Fruit fly (Drosophila melanogaster) whole organism, embryonic: ENCODE measurements around the gene Hpd.

ENCODE experiments used
- Atf-2 ChIP-seq: fragments of 200-800 bp; sonication (Bioruptor generic); optimal IDR thresholded peaks from 2 replicates; lab custom pipeline; 2016; ENCODE audit warnings: missing biosample characterization, missing genetic modification characterization
- Bdp1 ChIP-seq: fragments of 200-800 bp; sonication (Bioruptor generic); optimal IDR thresholded peaks from 3 replicates; lab custom pipeline; 2016; ENCODE audit warnings: missing biosample characterization, missing genetic modification characterization
- Bgb ChIP-seq: fragments of 200-800 bp; sonication (Bioruptor generic); IDR thresholded peaks from 2 replicates; pipeline ENCODE4 v1.3.6; 2022; ENCODE audit warnings: missing biosample characterization, missing genetic modification characterization; ENCODE audit not compliant: partially characterized antibody
- CG10267 ChIP-seq: fragments of 200-800 bp; sonication (Bioruptor generic); optimal IDR thresholded peaks from 2 replicates; lab custom pipeline; 2018; ENCODE audit warnings: missing biosample characterization, mild to moderate bottlenecking, missing genetic modification characterization, moderate library complexity
- CG10366 ChIP-seq: fragments of 200-800 bp; sonication (Bioruptor generic); IDR thresholded peaks from 2 replicates; pipeline ENCODE4 v1.3.6; 2022; ENCODE audit warnings: missing biosample characterization, missing genetic modification characterization
- CG12659 ChIP-seq: fragments of 200-800 bp; sonication (Bioruptor generic); optimal IDR thresholded peaks from 3 replicates; lab custom pipeline; 2017; ENCODE audit warnings: mild to moderate bottlenecking, missing biosample characterization, missing genetic modification reagents, missing genetic modification characterization
- CG14014 ChIP-seq: fragments of 200-800 bp; sonication (Bioruptor generic); IDR thresholded peaks from 2 replicates; pipeline ENCODE4 v1.3.6; 2022; ENCODE audit warnings: missing biosample characterization, missing genetic modification characterization
- CG14441 ChIP-seq: fragments of 200-800 bp; sonication (Bioruptor generic); IDR thresholded peaks from 2 replicates; pipeline ENCODE4 v1.3.6; 2022; ENCODE audit warnings: missing biosample characterization, missing genetic modification characterization
- CG14965 ChIP-seq: fragments of 200-800 bp; sonication (Bioruptor generic); optimal IDR thresholded peaks from 2 replicates; lab custom pipeline; 2016; ENCODE audit warnings: missing biosample characterization, missing genetic modification characterization, borderline replicate concordance
- CG15514 ChIP-seq: fragments of 200-800 bp; sonication (Bioruptor generic); optimal IDR thresholded peaks from 3 replicates; lab custom pipeline; 2017; ENCODE audit warnings: missing biosample characterization, missing genetic modification characterization, mild to moderate bottlenecking, moderate library complexity, missing genetic modification reagents
- CG1602 ChIP-seq: fragments of 200-800 bp; sonication (Bioruptor generic); optimal IDR thresholded peaks from 3 replicates; lab custom pipeline; 2016; ENCODE audit warnings: missing biosample characterization, missing genetic modification characterization
- CG1603 ChIP-seq: fragments of 200-800 bp; sonication (Bioruptor generic); optimal IDR thresholded peaks from 2 replicates; lab custom pipeline; 2019; ENCODE audit warnings: missing biosample characterization, mild to moderate bottlenecking, missing genetic modification characterization, moderate library complexity
- CG17912 ChIP-seq: fragments of 200-800 bp; sonication (Bioruptor generic); optimal IDR thresholded peaks from 2 replicates; lab custom pipeline; 2018; ENCODE audit warnings: missing biosample characterization, mild to moderate bottlenecking, missing genetic modification characterization
- CG30403 ChIP-seq: fragments of 200-800 bp; sonication (Bioruptor generic); optimal IDR thresholded peaks from 3 replicates; lab custom pipeline; 2016; ENCODE audit warnings: missing biosample characterization, missing genetic modification characterization
- CG3847 ChIP-seq: fragments of 200-800 bp; sonication (Bioruptor generic); IDR thresholded peaks from 2 replicates; pipeline ENCODE4 v1.3.6; 2022; ENCODE audit warnings: missing biosample characterization, missing genetic modification characterization
- CG4424 ChIP-seq: fragments of 200-800 bp; sonication (Bioruptor generic); optimal IDR thresholded peaks from 3 replicates; lab custom pipeline; 2016; ENCODE audit warnings: missing biosample characterization, missing genetic modification characterization
- CG4617 ChIP-seq: fragments of 200-800 bp; sonication (Bioruptor generic); optimal IDR thresholded peaks from 3 replicates; lab custom pipeline; 2016; ENCODE audit warnings: missing biosample characterization, missing genetic modification characterization, borderline replicate concordance
- CG6654 ChIP-seq: fragments of 200-800 bp; sonication (Bioruptor generic); optimal IDR thresholded peaks from 2 replicates; lab custom pipeline; 2017; ENCODE audit warnings: missing biosample characterization, mild to moderate bottlenecking, missing genetic modification characterization
- CG8281 ChIP-seq: fragments of 200-800 bp; sonication (Bioruptor generic); optimal IDR thresholded peaks from 2 replicates; lab custom pipeline; 2018; ENCODE audit warnings: missing biosample characterization, mild to moderate bottlenecking, missing genetic modification characterization, moderate library complexity
- Dll ChIP-seq: fragments of 200-800 bp; sonication (Bioruptor generic); IDR thresholded peaks from 4 replicates; pipeline ENCODE4 v1.3.6; 2022; ENCODE audit warnings: missing biosample characterization, missing genetic modification characterization; ENCODE audit not compliant: partially characterized antibody
- Fer3 ChIP-seq: fragments of 200-800 bp; sonication (Bioruptor generic); optimal IDR thresholded peaks from 2 replicates; lab custom pipeline; 2018; ENCODE audit warnings: missing biosample characterization, mild to moderate bottlenecking, missing genetic modification characterization, moderate library complexity
- HHEX ChIP-seq: fragments of 200-800 bp; sonication (Bioruptor generic); optimal IDR thresholded peaks from 3 replicates; lab custom pipeline; 2017; ENCODE audit warnings: missing biosample characterization, mild to moderate bottlenecking, missing genetic modification characterization, missing genetic modification reagents
- Mad ChIP-seq: fragments of 200-800 bp; sonication (Bioruptor generic); optimal IDR thresholded peaks from 2 replicates; lab custom pipeline; 2016; ENCODE audit warnings: missing biosample characterization, missing genetic modification characterization
- Med ChIP-seq: fragments of 200-800 bp; sonication (Bioruptor generic); peaks from one replicate; lab custom pipeline; 2016; ENCODE audit warnings: missing biosample characterization, missing genetic modification characterization, mild to moderate bottlenecking, inconsistent platforms, moderate library complexity
- Nf-YB ChIP-seq: fragments of 200-800 bp; sonication (Bioruptor generic); optimal IDR thresholded peaks from 3 replicates; lab custom pipeline; 2019; ENCODE audit warnings: missing biosample characterization, mild to moderate bottlenecking, missing genetic modification characterization, moderate library complexity
- Rx ChIP-seq: fragments of 200-800 bp; sonication (Bioruptor generic); IDR thresholded peaks from 2 replicates; pipeline ENCODE4 v1.3.6; 2022; ENCODE audit warnings: missing biosample characterization, missing genetic modification characterization
- Scr ChIP-seq: fragments of 200-800 bp; sonication (Bioruptor generic); IDR thresholded peaks from 2 replicates; pipeline ENCODE4 v1.3.6; 2022; ENCODE audit warnings: missing biosample characterization, missing genetic modification characterization; ENCODE audit not compliant: partially characterized antibody
- Ssrp ChIP-seq: fragments of 200-800 bp; sonication (Bioruptor generic); optimal IDR thresholded peaks from 2 replicates; lab custom pipeline; 2018; ENCODE audit warnings: missing biosample characterization, mild to moderate bottlenecking, missing genetic modification characterization, moderate library complexity
- al ChIP-seq: fragments of 200-800 bp; sonication (Bioruptor generic); IDR thresholded peaks from 2 replicates; pipeline ENCODE4 v1.3.6; 2022; ENCODE audit warnings: missing biosample characterization, missing genetic modification characterization
- chif ChIP-seq, 2 experiments: fragments of 200-800 bp; sonication (Bioruptor generic); optimal IDR thresholded peaks; 3 replicates each; lab custom pipeline; 2016; ENCODE audit warnings: missing biosample characterization in 2 of 2, missing genetic modification characterization in 2 of 2
- dan ChIP-seq: fragments of 200-800 bp; sonication (Bioruptor generic); IDR thresholded peaks from 2 replicates; pipeline ENCODE4 v1.3.6; 2022; ENCODE audit warnings: missing biosample characterization, missing genetic modification characterization
- disco-r ChIP-seq: fragments of 200-800 bp; sonication (Bioruptor generic); optimal IDR thresholded peaks from 2 replicates; lab custom pipeline; 2016; ENCODE audit warnings: missing biosample characterization, missing genetic modification characterization
- dmrt99B ChIP-seq: fragments of 200-800 bp; sonication (Bioruptor generic); optimal IDR thresholded peaks from 2 replicates; lab custom pipeline; 2018; ENCODE audit warnings: missing biosample characterization, mild to moderate bottlenecking, missing genetic modification characterization, moderate library complexity
- ems ChIP-seq: fragments of 200-800 bp; sonication (Bioruptor generic); optimal IDR thresholded peaks from 3 replicates; lab custom pipeline; 2016; ENCODE audit warnings: missing biosample characterization, missing genetic modification characterization
- eyg ChIP-seq: fragments of 200-800 bp; sonication (Bioruptor generic); optimal IDR thresholded peaks from 3 replicates; lab custom pipeline; 2016; ENCODE audit warnings: missing biosample characterization, missing genetic modification characterization
- ftz-f1 ChIP-seq: fragments of 200-800 bp; sonication (Bioruptor generic); optimal IDR thresholded peaks from 2 replicates; lab custom pipeline; 2016; ENCODE audit warnings: missing biosample characterization, missing genetic modification characterization
- gro ChIP-seq: fragments of 200-800 bp; sonication (Bioruptor generic); optimal IDR thresholded peaks from 2 replicates; lab custom pipeline; 2016; ENCODE audit warnings: missing biosample characterization, missing genetic modification characterization
- her ChIP-seq: fragments of 200-800 bp; sonication (Bioruptor generic); optimal IDR thresholded peaks from 2 replicates; lab custom pipeline; 2016; ENCODE audit warnings: missing biosample characterization, missing genetic modification characterization
- jing ChIP-seq: fragments of 200-800 bp; sonication (Bioruptor generic); optimal IDR thresholded peaks from 2 replicates; lab custom pipeline; 2018; ENCODE audit warnings: missing biosample characterization, mild to moderate bottlenecking, missing genetic modification characterization
- lab ChIP-seq: fragments of 200-800 bp; sonication (Bioruptor generic); optimal IDR thresholded peaks from 3 replicates; lab custom pipeline; 2017; ENCODE audit warnings: missing biosample characterization, missing genetic modification characterization, mild to moderate bottlenecking, moderate library complexity, missing genetic modification reagents
- oc ChIP-seq: fragments of 200-800 bp; sonication (Bioruptor generic); optimal IDR thresholded peaks from 2 replicates; lab custom pipeline; 2018; ENCODE audit warnings: missing biosample characterization, mild to moderate bottlenecking, missing genetic modification characterization, moderate library complexity
- phol ChIP-seq: fragments of 200-800 bp; sonication (Bioruptor generic); optimal IDR thresholded peaks from 3 replicates; lab custom pipeline; 2018; ENCODE audit warnings: missing biosample characterization, mild to moderate bottlenecking, missing genetic modification characterization, moderate library complexity
- sim ChIP-seq: fragments of 200-800 bp; sonication (Bioruptor generic); IDR thresholded peaks from 2 replicates; pipeline ENCODE4 v1.3.6; 2022; ENCODE audit warnings: missing biosample characterization, missing genetic modification characterization
- sob ChIP-seq: fragments of 200-800 bp; sonication (Bioruptor generic); IDR thresholded peaks from 2 replicates; pipeline ENCODE4 v1.3.6; 2022; ENCODE audit warnings: missing biosample characterization, missing genetic modification characterization
- tna ChIP-seq: fragments of 200-800 bp; sonication (Bioruptor generic); IDR thresholded peaks from 2 replicates; pipeline ENCODE4 v1.3.6; 2022; ENCODE audit warnings: missing biosample characterization, missing genetic modification characterization; ENCODE audit not compliant: partially characterized antibody
- unpg ChIP-seq: fragments of 200-800 bp; sonication (Bioruptor generic); optimal IDR thresholded peaks from 3 replicates; lab custom pipeline; 2018; ENCODE audit warnings: missing biosample characterization, mild to moderate bottlenecking, missing genetic modification characterization, moderate library complexity
- vnd ChIP-seq: fragments of 200-800 bp; sonication (Bioruptor generic); IDR thresholded peaks from 3 replicates; pipeline ENCODE4 v1.3.6; 2022; ENCODE audit warnings: missing biosample characterization, missing genetic modification characterization; ENCODE audit not compliant: partially characterized antibody
- zen2 ChIP-seq: fragments of 200-800 bp; sonication (Bioruptor generic); IDR thresholded peaks from 3 replicates; pipeline ENCODE4 v1.3.6; 2022; ENCODE audit warnings: missing biosample characterization, missing genetic modification characterization; ENCODE audit not compliant: partially characterized antibody

Hpd gene

DNA sequence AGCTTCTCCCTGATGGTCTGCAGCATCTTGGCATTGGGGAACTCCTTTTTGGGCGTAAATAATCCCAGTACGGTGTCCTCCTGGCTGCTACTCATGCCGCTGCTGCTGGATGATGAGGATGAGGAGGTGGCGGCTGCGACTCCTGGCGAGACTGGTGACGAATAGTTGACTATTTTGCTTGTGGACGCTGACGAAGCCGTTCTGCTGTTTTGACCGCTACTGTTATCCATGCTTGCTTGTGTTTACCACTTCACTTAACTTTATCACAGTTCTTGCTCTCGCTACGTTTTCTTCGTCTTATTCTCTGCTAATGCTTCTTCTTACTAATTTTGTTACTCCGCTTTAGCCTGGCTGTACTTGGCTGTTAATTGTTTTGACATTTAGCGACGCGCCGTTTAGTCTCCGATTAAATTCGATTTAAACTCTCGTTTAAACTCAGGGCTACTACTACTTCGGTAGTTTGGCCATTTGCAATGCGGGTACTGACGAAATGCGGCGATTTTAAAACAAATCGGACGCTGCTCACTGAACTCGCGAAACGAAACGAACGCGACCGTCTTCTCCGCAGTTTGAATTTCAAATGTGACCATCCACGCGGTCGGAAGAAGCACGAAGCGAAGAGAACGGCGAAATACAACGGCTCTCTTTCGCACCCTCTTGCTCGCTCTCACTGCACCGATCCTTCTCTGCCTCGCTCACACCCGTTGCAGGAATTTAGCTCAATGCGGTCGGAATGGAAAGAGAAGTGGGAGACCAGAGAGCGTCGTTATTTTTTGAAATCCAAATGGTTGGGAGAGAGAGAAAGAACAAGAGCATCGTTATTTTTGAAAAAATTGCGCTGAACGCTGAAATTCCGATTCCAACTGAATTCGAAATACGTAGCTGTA lies 38.4 kb downstream of the Hpd start, which contains the start of gene trbl (continued):
- TF ChIP-seq sob (GFP tag; lab: Robert Waterston, UW) (no peak), HHEX (GFP tag; lab: Kevin White, UChicago) (no peak), CG10366 (GFP tag; lab: Robert Waterston, UW) (no peak), sim (GFP tag; lab: Robert Waterston, UW) (no peak), vnd (GFP tag; lab: Robert Waterston, UW) (peak; percentile 43; the same call in 1 of the 3 replicates), CG17912 (GFP tag; lab: Kevin White, UChicago) (no peak), oc (peak; percentile 47), her (peak; percentile 70), CG3847 (GFP tag; lab: Robert Waterston, UW) (no peak), CG15514 (GFP tag; lab: Kevin White, UChicago) (peak; percentile 68), eyg (GFP tag; lab: Kevin White, UChicago) (no peak), Bdp1 (GFP tag; lab: Kevin White, UChicago) (no peak), CG14965 (GFP tag; lab: Kevin White, UChicago) (no peak), gro (no peak), ftz-f1 (GFP tag; lab: Kevin White, UChicago) (peak; percentile 74), CG4617 (no peak), CG1603 (peak; percentile 27), Mad (GFP tag; lab: Kevin White, UChicago) (no peak), CG12659 (GFP tag; lab: Kevin White, UChicago) (peak; percentile 22), lab (GFP tag; lab: Kevin White, UChicago) (peak; percentile 52), dan (GFP tag; lab: Robert Waterston, UW) (no peak), CG8281 (no peak), CG6654 (GFP tag; lab: Kevin White, UChicago) (no peak), CG10267 (tag; lab: Kevin White, UChicago) (peak; percentile 53), disco-r (no peak), Nf-YB (GFP tag; lab: Kevin White, UChicago) (peak; percentile 33), Med (GFP tag; lab: Kevin White, UChicago) (peak; percentile 83), phol (no peak), Bgb (GFP tag; lab: Robert Waterston, UW) (peak; percentile 77), CG4424 (GFP tag; lab: Kevin White, UChicago) (peak; percentile 18), ems (GFP tag; lab: Kevin White, UChicago) (no peak), Scr (GFP tag; lab: Robert Waterston, UW) (peak; percentile 57), Ssrp (no peak), unpg (peak; percentile 20), jing (GFP tag; lab: Kevin White, UChicago) (no peak), Fer3 (tag; lab: Kevin White, UChicago) (no peak), CG14441 (GFP tag; lab: Robert Waterston, UW) (no peak), CG1602 (GFP tag; lab: Kevin White, UChicago) (no peak), Rx (GFP tag; lab: Robert Waterston, UW) (no peak), Dll (GFP tag; lab: Robert Waterston, UW) (0 out of 4 replicates have a peak, but pooled peaks have one; percentile 52), tna (GFP tag; lab: Robert Waterston, UW) (no peak; the same call in 1 of the 2 replicates), CG14014 (GFP tag; lab: Robert Waterston, UW) (no peak), al (GFP tag; lab: Robert Waterston, UW) (no peak), Atf-2 (GFP tag; lab: Kevin White, UChicago) (no peak), dmrt99B (tag; lab: Kevin White, UChicago) (peak; percentile 23), CG30403 (GFP tag; lab: Kevin White, UChicago) (no peak), zen2 (GFP tag; lab: Robert Waterston, UW) (no peak; the same call in 2 of the 3 replicates), chif (GFP tag; optimal IDR thresholded peaks at IDR 0.05; lab: Kevin White, UChicago) (peak in 1 of 2 experiments; percentile 35)
